Worm (Caenorhabditis elegans) whole organism, L2 larva: Measurements from ENCODE around the gene mtp-18.
A peak's percentile ranks its signal among the peaks of the same experiment; 100 is the strongest.

ENCODE experiments used
- C34F6.9 ChIP-seq: fragments of 150-350 bp; optimal IDR thresholded peaks from 2 replicates; lab custom pipeline; 2014; ENCODE audit warnings: missing biosample characterization, missing genetic modification characterization
- F13H6.1 ChIP-seq: sonication (generic microtip); optimal IDR thresholded peaks from 2 replicates; lab custom pipeline; 2016; ENCODE audit warnings: missing genetic modification characterization, missing compliant biosample characterization
- ZK546.5 ChIP-seq: sonication (generic microtip); optimal IDR thresholded peaks from 2 replicates; lab custom pipeline; 2017; ENCODE audit warnings: missing biosample characterization, missing genetic modification characterization
- alr-1 ChIP-seq: fragments of 150-350 bp; optimal IDR thresholded peaks from 2 replicates; lab custom pipeline; 2014; ENCODE audit warnings: missing biosample characterization, missing genetic modification characterization
- ama-1 ChIP-seq: fragments of 150-350 bp; optimal IDR thresholded peaks from 2 replicates; lab custom pipeline; 2018; ENCODE audit warnings: inconsistent platforms
- blmp-1 ChIP-seq: sonication (generic microtip); optimal IDR thresholded peaks from 2 replicates; lab custom pipeline; 2017; ENCODE audit warnings: missing genetic modification characterization, mild to moderate bottlenecking, missing compliant biosample characterization, antibody characterized with exemption, moderate library complexity; ENCODE audit not compliant: insufficient read depth
- ceh-82 ChIP-seq: fragments of 150-350 bp; optimal IDR thresholded peaks from 2 replicates; lab custom pipeline; 2014; ENCODE audit warnings: missing biosample characterization, missing genetic modification characterization
- crh-2 ChIP-seq: sonication (generic microtip); optimal IDR thresholded peaks from 2 replicates; lab custom pipeline; 2017; ENCODE audit warnings: missing biosample characterization, missing genetic modification characterization
- egl-27 ChIP-seq: sonication (generic microtip); optimal IDR thresholded peaks from 3 replicates; lab custom pipeline; 2017; ENCODE audit warnings: missing biosample characterization, missing genetic modification reagents, missing genetic modification characterization
- elt-3 ChIP-seq: sonication (generic microtip); optimal IDR thresholded peaks from 2 replicates; lab custom pipeline; 2017; ENCODE audit warnings: missing biosample characterization, missing genetic modification characterization
- fos-1 ChIP-seq: fragments of 150-350 bp; optimal IDR thresholded peaks from 2 replicates; lab custom pipeline; 2014; ENCODE audit warnings: missing biosample characterization, missing genetic modification characterization
- gmeb-1 ChIP-seq: fragments of 150-350 bp; optimal IDR thresholded peaks from 2 replicates; lab custom pipeline; 2014; ENCODE audit warnings: missing biosample characterization, missing genetic modification characterization
- lin-11 ChIP-seq: fragments of 150-350 bp; sonication (generic microtip); optimal IDR thresholded peaks from 2 replicates; lab custom pipeline; 2014; ENCODE audit warnings: missing biosample characterization, missing genetic modification characterization, inconsistent platforms, mixed read lengths
- lin-13 ChIP-seq: fragments of 150-350 bp; optimal IDR thresholded peaks from 2 replicates; lab custom pipeline; 2014; ENCODE audit warnings: missing biosample characterization, missing genetic modification reagents, missing genetic modification characterization
- lsy-2 ChIP-seq, 2 experiments: fragments of 150-350 bp in 1 of 2; sonication (generic microtip) in 1 of 2; optimal IDR thresholded peaks; 2 replicates each; lab custom pipeline; 2014 to 2017; ENCODE audit warnings: missing biosample characterization in 2 of 2, missing genetic modification characterization in 2 of 2
- mab-5 ChIP-seq: fragments of 150-350 bp; optimal IDR thresholded peaks from 2 replicates; lab custom pipeline; 2014; ENCODE audit warnings: missing biosample characterization, missing genetic modification characterization
- mdl-1 ChIP-seq, 2 experiments: fragments of 150-350 bp in 1 of 2; sonication (generic microtip) in 1 of 2; optimal IDR thresholded peaks; 2 replicates each; lab custom pipeline; 2017; ENCODE audit warnings: missing biosample characterization in 2 of 2, missing genetic modification characterization in 2 of 2
- nhr-11 ChIP-seq: fragments of 150-350 bp; optimal IDR thresholded peaks from 2 replicates; lab custom pipeline; 2014; ENCODE audit warnings: missing biosample characterization, missing genetic modification characterization
- nhr-12 ChIP-seq: fragments of 150-350 bp; optimal IDR thresholded peaks from 2 replicates; lab custom pipeline; 2014; ENCODE audit warnings: missing biosample characterization, missing genetic modification characterization
- nhr-129 ChIP-seq: fragments of 150-350 bp; optimal IDR thresholded peaks from 2 replicates; lab custom pipeline; 2014; ENCODE audit warnings: missing biosample characterization, missing genetic modification characterization
- nhr-21 ChIP-seq: fragments of 150-350 bp; optimal IDR thresholded peaks from 2 replicates; lab custom pipeline; 2014; ENCODE audit warnings: missing biosample characterization, missing genetic modification characterization
- nhr-23 ChIP-seq: fragments of 150-350 bp; optimal IDR thresholded peaks from 2 replicates; lab custom pipeline; 2014; ENCODE audit warnings: missing biosample characterization, missing genetic modification reagents, missing genetic modification characterization
- nhr-25 ChIP-seq: fragments of 150-350 bp; sonication (generic microtip); optimal IDR thresholded peaks from 3 replicates; lab custom pipeline; 2014; ENCODE audit warnings: missing biosample characterization, missing genetic modification characterization
- sem-4 ChIP-seq: fragments of 150-350 bp; optimal IDR thresholded peaks from 2 replicates; lab custom pipeline; 2014; ENCODE audit warnings: missing biosample characterization, missing genetic modification reagents, missing genetic modification characterization
- skn-1 ChIP-seq: sonication (generic microtip); optimal IDR thresholded peaks from 2 replicates; lab custom pipeline; 2017; ENCODE audit warnings: missing biosample characterization, missing genetic modification characterization
- sma-3 ChIP-seq: sonication (generic microtip); optimal IDR thresholded peaks from 2 replicates; lab custom pipeline; 2016; ENCODE audit warnings: missing genetic modification reagents, missing genetic modification characterization, missing compliant biosample characterization
- sma-9 ChIP-seq, 2 experiments: fragments of 150-350 bp in 1 of 2; sonication (generic microtip) in 1 of 2; optimal IDR thresholded peaks; 2 replicates each; lab custom pipeline; 2014 to 2016; ENCODE audit warnings: missing genetic modification characterization in 2 of 2, mild to moderate bottlenecking in 1 of 2, missing biosample characterization in 1 of 2, missing compliant biosample characterization in 1 of 2, missing genetic modification reagents in 1 of 2, moderate library complexity in 1 of 2
- unc-39 ChIP-seq: fragments of 150-350 bp; optimal IDR thresholded peaks from 2 replicates; lab custom pipeline; 2014; ENCODE audit warnings: missing biosample characterization, missing genetic modification characterization
- unc-55 ChIP-seq: fragments of 150-350 bp; sonication (generic microtip); optimal IDR thresholded peaks from 3 replicates; lab custom pipeline; 2014; ENCODE audit warnings: missing biosample characterization, missing genetic modification reagents, missing genetic modification characterization
- unc-62 ChIP-seq: fragments of 150-350 bp; optimal IDR thresholded peaks from 2 replicates; lab custom pipeline; 2014; ENCODE audit warnings: missing biosample characterization, missing genetic modification reagents, missing genetic modification characterization
- zag-1 ChIP-seq: fragments of 150-350 bp; optimal IDR thresholded peaks from 2 replicates; lab custom pipeline; 2014; ENCODE audit warnings: missing biosample characterization, missing genetic modification characterization
- ztf-1 ChIP-seq: fragments of 200-800 bp; sonication (Bioruptor generic); conservative IDR thresholded peaks from 2 replicates; pipeline ENCODE4 v1.3.6; 2022; ENCODE audit warnings: missing genetic modification characterization, missing compliant biosample characterization
- ztf-4 ChIP-seq: fragments of 150-350 bp; optimal IDR thresholded peaks from 2 replicates; lab custom pipeline; 2014; ENCODE audit warnings: missing biosample characterization, missing genetic modification characterization

mtp-18 gene

DNA sequence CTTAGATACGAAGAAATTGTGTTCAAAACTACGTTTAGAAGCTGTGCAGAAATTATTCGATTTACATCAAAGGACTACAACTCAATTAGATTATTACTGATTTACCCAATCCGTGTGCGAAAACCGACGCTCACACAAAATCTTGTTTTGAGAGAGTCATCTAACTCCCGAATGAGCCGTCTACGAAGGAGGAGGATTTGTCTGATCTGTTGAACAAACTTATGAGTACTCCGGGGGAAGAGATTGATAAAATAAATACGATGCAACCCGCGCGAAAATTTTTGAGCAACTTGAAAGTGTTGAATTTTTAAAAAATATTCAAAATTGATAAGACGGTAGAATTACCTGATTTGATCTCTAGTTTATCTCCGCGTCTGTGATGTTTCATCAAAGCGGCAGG lies 45.1 kb upstream of the mtp-18 start:
- TF ChIP-seq ztf-1 (GFP tag; lab: Robert Waterston, UW): no peak
- TF ChIP-seq unc-62 (GFP tag; lab: Kevin White, UChicago): no peak
- no peak for TF ChIP-seq ZK546.5 (tag; lab: Kevin White, UChicago)
- TF ChIP-seq sem-4 (tag; lab: Kevin White, UChicago): no peak
- TF ChIP-seq sma-9 (GFP tag; optimal IDR thresholded peaks at IDR 0.05; lab: Kevin White, UChicago): peak; percentile 1
- no peak for TF ChIP-seq sma-9 (tag; optimal IDR thresholded peaks at IDR 0.05; lab: Kevin White, UChicago)
- TF ChIP-seq nhr-21 (tag; lab: Kevin White, UChicago): peak; percentile 26
- TF ChIP-seq nhr-25 (tag; lab: Kevin White, UChicago): no peak
- no peak for TF ChIP-seq unc-39 (tag; lab: Kevin White, UChicago)
- TF ChIP-seq mab-5 (tag; lab: Kevin White, UChicago): no peak
- TF ChIP-seq alr-1: no peak
- TF ChIP-seq gmeb-1 (tag; lab: Kevin White, UChicago): no peak
- no peak for TF ChIP-seq mdl-1 (tag; optimal IDR thresholded peaks at IDR 0.05; lab: Kevin White, UChicago)
- no peak for TF ChIP-seq elt-3 (tag; lab: Kevin White, UChicago)
- no peak for TF ChIP-seq nhr-23 (tag; lab: Kevin White, UChicago)
- TF ChIP-seq, all 48 proteins: peak for 2

- TF ChIP-seq lin-11 (tag; lab: Kevin White, UChicago) (no peak), sma-9 (GFP tag; optimal IDR thresholded peaks at IDR 0.05; lab: Kevin White, UChicago) (peak; percentile 62), sma-9 (tag; optimal IDR thresholded peaks at IDR 0.05; lab: Kevin White, UChicago) (no peak), zag-1 (peak; percentile 57), lsy-2 (tag; optimal IDR thresholded peaks at IDR 0.05; lab: Kevin White, UChicago) (peak in 1 of 2 experiments; percentile 4), blmp-1 (no peak), nhr-21 (tag; lab: Kevin White, UChicago) (no peak), sem-4 (tag; lab: Kevin White, UChicago) (peak; percentile 30)
These were observed 44.7 kb upstream of the mtp-18 start for ce11 chrX:6250866-6251265.

ce11 chrX:6250272-6250752 lies 44.1 kb upstream of the mtp-18 start:
- peak; percentile 86 for TF ChIP-seq C34F6.9
- TF ChIP-seq sem-4 (tag; lab: Kevin White, UChicago): peak; percentile 75
- peak; percentile 17 for TF ChIP-seq unc-55 (GFP tag; lab: Kevin White, UChicago)
- TF ChIP-seq nhr-21 (tag; lab: Kevin White, UChicago): peak; percentile 66
- no peak for TF ChIP-seq ztf-1 (GFP tag; lab: Robert Waterston, UW)
- TF ChIP-seq ceh-82 (tag; lab: Kevin White, UChicago): no peak
- TF ChIP-seq nhr-11 (tag; lab: Kevin White, UChicago): no peak
- peak; percentile 1 for TF ChIP-seq blmp-1
- no peak for TF ChIP-seq nhr-12 (tag; lab: Kevin White, UChicago)
- peak; percentile 90 for TF ChIP-seq fos-1 (tag; lab: Kevin White, UChicago)
- TF ChIP-seq mdl-1 (tag; optimal IDR thresholded peaks at IDR 0.05; lab: Kevin White, UChicago): peak; percentile 9 to 28
- TF ChIP-seq lin-11 (tag; lab: Kevin White, UChicago): no peak
- peak; percentile 8 for TF ChIP-seq lin-13 (GFP tag; lab: Kevin White, UChicago)
- TF ChIP-seq sma-3 (GFP tag; lab: Kevin White, UChicago): peak; percentile 70
- peak; percentile 98 for TF ChIP-seq nhr-129 (tag; lab: Kevin White, UChicago)
- TF ChIP-seq mab-5 (tag; lab: Kevin White, UChicago): no peak
- TF ChIP-seq lsy-2 (tag; optimal IDR thresholded peaks at IDR 0.05; lab: Kevin White, UChicago): peak in 1 of 2 experiments; percentile 32
- TF ChIP-seq F13H6.1 (tag; lab: Kevin White, UChicago): peak; percentile 74
- TF ChIP-seq unc-62 (GFP tag; lab: Kevin White, UChicago): no peak
- peak; percentile 11 for TF ChIP-seq ama-1 (lab: Kevin White, UChicago)
- peak; percentile 87 for TF ChIP-seq sma-9 (GFP tag; optimal IDR thresholded peaks at IDR 0.05; lab: Kevin White, UChicago)
- no peak for TF ChIP-seq sma-9 (tag; optimal IDR thresholded peaks at IDR 0.05; lab: Kevin White, UChicago)
- TF ChIP-seq crh-2 (tag; lab: Kevin White, UChicago): peak; percentile 42
- TF ChIP-seq gmeb-1 (tag; lab: Kevin White, UChicago): peak; percentile 6
- TF ChIP-seq nhr-25 (tag; lab: Kevin White, UChicago): peak; percentile 4
- TF ChIP-seq ZK546.5 (tag; lab: Kevin White, UChicago): no peak
- no peak for TF ChIP-seq skn-1 (tag; lab: Kevin White, UChicago)
- TF ChIP-seq ztf-4 (tag; lab: Kevin White, UChicago): no peak
- TF ChIP-seq egl-27: peak; percentile 49
